Fruit fly (Drosophila melanogaster) whole organism, adult: ENCODE data around the gene CG31949.

Experiments
- CG14711 ChIP-seq: fragments of 200-800 bp; sonication (Bioruptor generic); optimal IDR thresholded peaks from 2 replicates; lab custom pipeline; 2018; ENCODE audit warnings: missing biosample characterization, mild to moderate bottlenecking, missing genetic modification characterization, moderate library complexity
- CG5204 ChIP-seq: fragments of 200-800 bp; sonication (Bioruptor generic); optimal IDR thresholded peaks from 2 replicates; lab custom pipeline; 2016; ENCODE audit warnings: missing biosample characterization, missing genetic modification characterization
- CG7045 ChIP-seq: fragments of 200-800 bp; sonication (Bioruptor generic); optimal IDR thresholded peaks from 2 replicates; lab custom pipeline; 2017; ENCODE audit warnings: missing biosample characterization, mild to moderate bottlenecking, missing genetic modification characterization
- CG7101 ChIP-seq: fragments of 200-800 bp; sonication (Bioruptor generic); optimal IDR thresholded peaks from 2 replicates; lab custom pipeline; 2018; ENCODE audit warnings: missing biosample characterization, mild to moderate bottlenecking, missing genetic modification characterization, moderate library complexity
- Clk ChIP-seq: fragments of 200-800 bp; sonication (Bioruptor generic); optimal IDR thresholded peaks from 2 replicates; lab custom pipeline; 2017; ENCODE audit warnings: missing biosample characterization, missing genetic modification characterization
- Crg-1 ChIP-seq: fragments of 200-800 bp; sonication (Bioruptor generic); optimal IDR thresholded peaks from 2 replicates; lab custom pipeline; 2016; ENCODE audit warnings: missing biosample characterization, missing genetic modification characterization
- Hr96 ChIP-seq: fragments of 200-800 bp; sonication (Bioruptor generic); optimal IDR thresholded peaks from 2 replicates; lab custom pipeline; 2016; ENCODE audit warnings: missing biosample characterization, missing genetic modification characterization
- Mnt ChIP-seq: fragments of 200-800 bp; sonication (Bioruptor generic); optimal IDR thresholded peaks from 2 replicates; lab custom pipeline; 2016; ENCODE audit warnings: missing biosample characterization, mild to moderate bottlenecking, missing genetic modification characterization
- bab1 ChIP-seq: fragments of 200-800 bp; sonication (Bioruptor generic); optimal IDR thresholded peaks from 3 replicates; lab custom pipeline; 2019; ENCODE audit warnings: missing biosample characterization, mild to moderate bottlenecking, missing genetic modification characterization, moderate library complexity
- cic ChIP-seq: fragments of 200-800 bp; sonication (Bioruptor generic); optimal IDR thresholded peaks from 2 replicates; lab custom pipeline; 2017; ENCODE audit warnings: missing biosample characterization, mild to moderate bottlenecking, missing genetic modification characterization, moderate library complexity
- ovo ChIP-seq: fragments of 200-800 bp; sonication (Bioruptor generic); optimal IDR thresholded peaks from 2 replicates; lab custom pipeline; 2016; ENCODE audit warnings: missing biosample characterization, missing genetic modification characterization
- pad ChIP-seq: fragments of 200-800 bp; sonication (Bioruptor generic); optimal IDR thresholded peaks from 3 replicates; lab custom pipeline; 2017; ENCODE audit warnings: missing biosample characterization, missing genetic modification characterization, mild to moderate bottlenecking, moderate library complexity, missing genetic modification reagents
- tj ChIP-seq: fragments of 200-800 bp; sonication (Bioruptor generic); optimal IDR thresholded peaks from 3 replicates; lab custom pipeline; 2017; ENCODE audit warnings: missing biosample characterization, mild to moderate bottlenecking, missing genetic modification characterization, moderate library complexity

Gene CG31949

DNA sequence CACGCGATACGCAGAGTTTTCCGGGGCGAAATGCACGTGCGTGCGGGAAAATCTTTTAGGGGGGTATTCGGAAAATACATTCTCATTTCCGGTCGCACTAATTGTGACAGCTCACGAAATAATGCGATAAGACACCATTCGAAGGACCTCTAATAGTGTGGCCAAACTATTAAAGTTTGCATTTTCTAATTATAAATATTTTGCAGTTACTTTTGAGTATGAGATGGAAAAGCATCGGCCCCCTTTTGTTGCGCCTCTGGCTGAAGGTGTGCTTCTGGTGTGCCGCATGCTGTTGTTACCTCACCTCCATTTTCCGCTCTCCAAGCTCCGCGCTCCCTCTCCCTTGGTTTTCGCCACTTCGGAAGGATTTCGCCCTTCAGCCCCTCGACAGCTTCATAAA, 14.3 kb downstream of the CG31949 start:
- no peak for TF ChIP-seq CG14711
- TF ChIP-seq CG7045 (GFP tag; lab: Kevin White, UChicago): no peak
- no peak for TF ChIP-seq pad
- no peak for TF ChIP-seq ovo (GFP tag; lab: Kevin White, UChicago)
- no peak for TF ChIP-seq tj (GFP tag; lab: Kevin White, UChicago)
- TF ChIP-seq Crg-1 (GFP tag; lab: Kevin White, UChicago): no peak
- no peak for TF ChIP-seq bab1 (GFP tag; lab: Kevin White, UChicago)
- TF ChIP-seq Mnt (GFP tag; lab: Kevin White, UChicago): no peak
- TF ChIP-seq cic: no peak
- TF ChIP-seq Clk: no peak
- no peak for TF ChIP-seq CG7101 (tag; lab: Kevin White, UChicago)
- TF ChIP-seq CG5204 (GFP tag; lab: Kevin White, UChicago): no peak
- TF ChIP-seq Hr96: no peak

DNA sequence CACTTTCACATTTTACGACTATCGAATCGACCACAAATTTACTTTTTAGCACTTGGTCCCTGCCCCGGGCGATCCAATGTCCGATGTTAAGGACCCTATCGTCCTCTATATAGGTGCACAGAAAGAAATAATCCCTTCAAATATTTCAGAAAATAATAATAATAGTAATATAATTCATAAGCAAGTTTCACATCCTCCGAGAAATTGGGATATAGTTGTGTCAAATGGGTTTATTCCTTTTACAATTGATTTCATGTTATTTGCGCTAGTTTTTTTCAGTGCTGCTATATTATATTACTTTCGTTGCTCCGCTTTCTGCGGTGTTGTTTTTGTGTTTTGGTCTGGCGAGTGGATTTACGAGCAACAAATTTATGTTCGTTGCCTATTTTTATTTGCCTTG, 48.6 kb downstream of the CG31949 start:
- TF ChIP-seq CG7101 (tag; lab: Kevin White, UChicago) (no peak), bab1 (GFP tag; lab: Kevin White, UChicago) (no peak)
